Fruit fly (Drosophila melanogaster) Kc167 (cell line): ENCODE measurements around the gene FucTB.

Source experiments
- Myc ChIP-seq: fragments of >200 bp; optimal IDR thresholded peaks from 2 replicates; lab custom pipeline; 2017; ENCODE audit warnings: missing external identifiers
- Sin3A ChIP-seq: fragments of >200 bp; optimal IDR thresholded peaks from 2 replicates; lab custom pipeline; 2018; ENCODE audit warnings: missing external identifiers
- h ChIP-seq: fragments of >200 bp; optimal IDR thresholded peaks from 3 replicates; lab custom pipeline; 2018; ENCODE audit warnings: missing external identifiers
- insv ChIP-seq: fragments of >200 bp; optimal IDR thresholded peaks from 3 replicates; lab custom pipeline; 2018; ENCODE audit warnings: missing external identifiers
- psq ChIP-seq: fragments of >200 bp; optimal IDR thresholded peaks from 2 replicates; lab custom pipeline; 2017; ENCODE audit warnings: missing external identifiers
- ttk ChIP-seq: sonication (Bioruptor generic); optimal IDR thresholded peaks from 2 replicates; lab custom pipeline; 2017; ENCODE audit warnings: missing external identifiers

DNA sequence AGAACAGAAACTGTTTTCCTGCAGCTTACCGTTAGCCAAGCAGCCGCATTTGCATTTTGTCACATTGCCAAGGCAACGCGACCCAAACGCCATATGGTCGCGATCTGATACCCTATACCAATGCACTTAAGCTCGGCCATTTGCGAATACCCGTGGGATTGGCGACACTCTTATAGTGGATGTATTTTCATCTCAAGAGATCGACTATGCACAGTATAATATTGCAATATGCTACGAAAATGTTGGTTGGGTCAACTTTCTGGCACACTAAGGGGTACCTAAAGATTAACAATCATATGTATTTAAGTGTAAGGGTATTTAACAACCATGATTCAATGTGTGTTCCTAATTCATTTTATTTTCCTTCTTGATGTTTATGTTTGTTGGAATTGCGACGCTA, 7.4 kb upstream of the FucTB start:
- TF ChIP-seq h (lab: Kevin White, UChicago) (no peak), ttk (lab: Kevin White, UChicago) (no peak), Myc (lab: Kevin White, UChicago) (no peak), Sin3A (lab: Kevin White, UChicago) (no peak), insv (lab: Kevin White, UChicago) (no peak), psq (lab: Kevin White, UChicago) (no peak)
